Worm (Caenorhabditis elegans) whole organism, L2 larva: ENCODE measurements around the gene F49C5.11.

ENCODE experiments used
- C34F6.9 ChIP-seq: fragments of 150-350 bp; optimal IDR thresholded peaks from 2 replicates; lab custom pipeline; 2014; ENCODE audit warnings: missing biosample characterization, missing genetic modification characterization
- F13H6.1 ChIP-seq: sonication (generic microtip); optimal IDR thresholded peaks from 2 replicates; lab custom pipeline; 2016; ENCODE audit warnings: missing genetic modification characterization, missing compliant biosample characterization
- Y55F3AM.14 ChIP-seq: fragments of 200-800 bp; sonication (Bioruptor generic); optimal IDR thresholded peaks from 2 replicates; lab custom pipeline; 2018; ENCODE audit warnings: mild to moderate bottlenecking, missing genetic modification characterization, missing compliant biosample characterization
- ZK546.5 ChIP-seq: sonication (generic microtip); optimal IDR thresholded peaks from 2 replicates; lab custom pipeline; 2017; ENCODE audit warnings: missing biosample characterization, missing genetic modification characterization
- alr-1 ChIP-seq: fragments of 150-350 bp; optimal IDR thresholded peaks from 2 replicates; lab custom pipeline; 2014; ENCODE audit warnings: missing biosample characterization, missing genetic modification characterization
- aly-2 ChIP-seq: fragments of 150-350 bp; optimal IDR thresholded peaks from 2 replicates; lab custom pipeline; 2014; ENCODE audit warnings: missing biosample characterization, missing genetic modification characterization
- ama-1 ChIP-seq: fragments of 150-350 bp; optimal IDR thresholded peaks from 2 replicates; lab custom pipeline; 2018; ENCODE audit warnings: inconsistent platforms
- blmp-1 ChIP-seq: sonication (generic microtip); optimal IDR thresholded peaks from 2 replicates; lab custom pipeline; 2017; ENCODE audit warnings: missing genetic modification characterization, mild to moderate bottlenecking, missing compliant biosample characterization, antibody characterized with exemption, moderate library complexity; ENCODE audit not compliant: insufficient read depth
- ceh-16 ChIP-seq: fragments of 150-350 bp; optimal IDR thresholded peaks from 2 replicates; lab custom pipeline; 2014; ENCODE audit warnings: missing biosample characterization, missing genetic modification characterization
- ceh-82 ChIP-seq: fragments of 150-350 bp; optimal IDR thresholded peaks from 2 replicates; lab custom pipeline; 2014; ENCODE audit warnings: missing biosample characterization, missing genetic modification characterization
- dmd-4 ChIP-seq: sonication (generic microtip); optimal IDR thresholded peaks from 2 replicates; lab custom pipeline; 2017; ENCODE audit warnings: missing biosample characterization, missing genetic modification characterization
- egl-27 ChIP-seq: sonication (generic microtip); optimal IDR thresholded peaks from 3 replicates; lab custom pipeline; 2017; ENCODE audit warnings: missing biosample characterization, missing genetic modification reagents, missing genetic modification characterization
- elt-3 ChIP-seq: sonication (generic microtip); optimal IDR thresholded peaks from 2 replicates; lab custom pipeline; 2017; ENCODE audit warnings: missing biosample characterization, missing genetic modification characterization
- lin-11 ChIP-seq: fragments of 150-350 bp; sonication (generic microtip); optimal IDR thresholded peaks from 2 replicates; lab custom pipeline; 2014; ENCODE audit warnings: missing biosample characterization, missing genetic modification characterization, inconsistent platforms, mixed read lengths
- lin-13 ChIP-seq: fragments of 150-350 bp; optimal IDR thresholded peaks from 2 replicates; lab custom pipeline; 2014; ENCODE audit warnings: missing biosample characterization, missing genetic modification reagents, missing genetic modification characterization
- lin-39 ChIP-seq: fragments of 150-350 bp; optimal IDR thresholded peaks from 2 replicates; lab custom pipeline; 2014; ENCODE audit warnings: missing biosample characterization, missing genetic modification reagents, missing genetic modification characterization
- lsy-2 ChIP-seq, 2 experiments: fragments of 150-350 bp in 1 of 2; sonication (generic microtip) in 1 of 2; optimal IDR thresholded peaks; 2 replicates each; lab custom pipeline; 2014 to 2017; ENCODE audit warnings: missing biosample characterization in 2 of 2, missing genetic modification characterization in 2 of 2
- mab-5 ChIP-seq: fragments of 150-350 bp; optimal IDR thresholded peaks from 2 replicates; lab custom pipeline; 2014; ENCODE audit warnings: missing biosample characterization, missing genetic modification characterization
- nhr-129 ChIP-seq: fragments of 150-350 bp; optimal IDR thresholded peaks from 2 replicates; lab custom pipeline; 2014; ENCODE audit warnings: missing biosample characterization, missing genetic modification characterization
- nhr-23 ChIP-seq: fragments of 150-350 bp; optimal IDR thresholded peaks from 2 replicates; lab custom pipeline; 2014; ENCODE audit warnings: missing biosample characterization, missing genetic modification reagents, missing genetic modification characterization
- nhr-237 ChIP-seq: fragments of 150-350 bp; optimal IDR thresholded peaks from 2 replicates; lab custom pipeline; 2014; ENCODE audit warnings: missing biosample characterization, missing genetic modification characterization
- nhr-25 ChIP-seq: fragments of 150-350 bp; sonication (generic microtip); optimal IDR thresholded peaks from 3 replicates; lab custom pipeline; 2014; ENCODE audit warnings: missing biosample characterization, missing genetic modification characterization
- nhr-6 ChIP-seq: fragments of 150-350 bp; optimal IDR thresholded peaks from 2 replicates; lab custom pipeline; 2014; ENCODE audit warnings: missing biosample characterization, missing genetic modification characterization
- nhr-77 ChIP-seq: fragments of 150-350 bp; optimal IDR thresholded peaks from 2 replicates; lab custom pipeline; 2014; ENCODE audit warnings: missing biosample characterization, missing genetic modification characterization
- sem-4 ChIP-seq: fragments of 150-350 bp; optimal IDR thresholded peaks from 2 replicates; lab custom pipeline; 2014; ENCODE audit warnings: missing biosample characterization, missing genetic modification reagents, missing genetic modification characterization
- sma-3 ChIP-seq: sonication (generic microtip); optimal IDR thresholded peaks from 2 replicates; lab custom pipeline; 2016; ENCODE audit warnings: missing genetic modification reagents, missing genetic modification characterization, missing compliant biosample characterization
- sma-9 ChIP-seq, 2 experiments: fragments of 150-350 bp in 1 of 2; sonication (generic microtip) in 1 of 2; optimal IDR thresholded peaks; 2 replicates each; lab custom pipeline; 2014 to 2016; ENCODE audit warnings: missing genetic modification characterization in 2 of 2, mild to moderate bottlenecking in 1 of 2, missing biosample characterization in 1 of 2, missing compliant biosample characterization in 1 of 2, missing genetic modification reagents in 1 of 2, moderate library complexity in 1 of 2
- unc-39 ChIP-seq: fragments of 150-350 bp; optimal IDR thresholded peaks from 2 replicates; lab custom pipeline; 2014; ENCODE audit warnings: missing biosample characterization, missing genetic modification characterization
- unc-62 ChIP-seq: fragments of 150-350 bp; optimal IDR thresholded peaks from 2 replicates; lab custom pipeline; 2014; ENCODE audit warnings: missing biosample characterization, missing genetic modification reagents, missing genetic modification characterization
- ztf-1 ChIP-seq: fragments of 200-800 bp; sonication (Bioruptor generic); conservative IDR thresholded peaks from 2 replicates; pipeline ENCODE4 v1.3.6; 2022; ENCODE audit warnings: missing genetic modification characterization, missing compliant biosample characterization
- ztf-11 ChIP-seq: sonication (generic microtip); optimal IDR thresholded peaks from 2 replicates; lab custom pipeline; 2017; ENCODE audit warnings: missing biosample characterization, missing genetic modification characterization
- ztf-4 ChIP-seq: fragments of 150-350 bp; optimal IDR thresholded peaks from 2 replicates; lab custom pipeline; 2014; ENCODE audit warnings: missing biosample characterization, missing genetic modification characterization

The F49C5.11 gene

ce11 chrII:12555579-12555978 lies at the start of gene F49C5.11:
TSS of gene F49C5.11 (plus strand) at chrII:12555879.
- TF ChIP-seq nhr-23 (no peak), unc-39 (no peak)

ce11 chrII:12506511-12506910 lies 49.2 kb upstream of the F49C5.11 start:
- TF ChIP-seq ztf-1 (GFP tag; lab: Robert Waterston, UW) (no peak), dmd-4 (no peak), lin-39 (tag; lab: Kevin White, UChicago) (no peak), nhr-23 (no peak), nhr-25 (no peak), unc-39 (no peak), egl-27 (tag; lab: Kevin White, UChicago) (no peak), ztf-4 (no peak), ceh-16 (tag; lab: Kevin White, UChicago) (no peak), ceh-82 (tag; lab: Kevin White, UChicago) (no peak), F13H6.1 (tag; lab: Kevin White, UChicago) (no peak), elt-3 (tag; lab: Kevin White, UChicago) (no peak)

ce11 chrII:12507038-12507437 lies 48.6 kb upstream of the F49C5.11 start, which contains the start of gene srh-68:
TSS of gene srh-68 (plus strand) at chrII:12507338.
- no peak for TF ChIP-seq unc-39
- no peak for TF ChIP-seq ZK546.5 (tag; lab: Kevin White, UChicago)
- TF ChIP-seq ztf-4 = no peak
- no peak for TF ChIP-seq egl-27 (tag; lab: Kevin White, UChicago)
- TF ChIP-seq nhr-77 (tag; lab: Kevin White, UChicago) = no peak
- no peak for TF ChIP-seq mab-5
- TF ChIP-seq sem-4 (tag; lab: Kevin White, UChicago) = no peak
- no peak for TF ChIP-seq aly-2
- no peak for TF ChIP-seq unc-62 (GFP tag; lab: Kevin White, UChicago)
- TF ChIP-seq C34F6.9 (tag; lab: Kevin White, UChicago) = no peak
- no peak for TF ChIP-seq lsy-2 (tag; optimal IDR thresholded peaks at IDR 0.05; lab: Kevin White, UChicago)
- TF ChIP-seq sma-3 (GFP tag; lab: Kevin White, UChicago) = no peak
- TF ChIP-seq ztf-11 (tag; lab: Kevin White, UChicago) = no peak
- TF ChIP-seq alr-1 = no peak
- TF ChIP-seq Y55F3AM.14 (GFP tag; lab: Kevin White, UChicago) = no peak
- no peak for TF ChIP-seq sma-9 (GFP tag; optimal IDR thresholded peaks at IDR 0.05; lab: Kevin White, UChicago)
- no peak for TF ChIP-seq sma-9 (tag; optimal IDR thresholded peaks at IDR 0.05; lab: Kevin White, UChicago)

- TF ChIP-seq nhr-237 (tag; lab: Kevin White, UChicago) (no peak), dmd-4 (no peak), Y55F3AM.14 (GFP tag; lab: Kevin White, UChicago) (no peak), lsy-2 (tag; optimal IDR thresholded peaks at IDR 0.05; lab: Kevin White, UChicago) (no peak)
These were observed 47.0 kb upstream of the F49C5.11 start, which contains the start of gene srh-67 for ce11 chrII:12508650-12509049. TSS of gene srh-67 (plus strand) at chrII:12508950.

ce11 chrII:12511866-12512265 lies 43.8 kb upstream of the F49C5.11 start, which contains the start of gene srh-73:
TSS of gene srh-73 (plus strand) at chrII:12512166.
- TF ChIP-seq lin-11 (no peak), lin-39 (tag; lab: Kevin White, UChicago) (no peak), dmd-4 (no peak), nhr-77 (tag; lab: Kevin White, UChicago) (no peak)
- TF ChIP-seq, all 48 proteins: peak for 0

ce11 chrII:12514620-12515019 lies 41.1 kb upstream of the F49C5.11 start, which contains the start of gene srh-69:
TSS of gene srh-69 (minus strand) at chrII:12514720.
- no peak for TF ChIP-seq C34F6.9 (tag; lab: Kevin White, UChicago)
- TF ChIP-seq nhr-25 = no peak
- TF ChIP-seq mab-5 = no peak
- TF ChIP-seq lin-13 (GFP tag; lab: Kevin White, UChicago) = no peak
- no peak for TF ChIP-seq nhr-129 (tag; lab: Kevin White, UChicago)
- no peak for TF ChIP-seq Y55F3AM.14 (GFP tag; lab: Kevin White, UChicago)
- no peak for TF ChIP-seq ama-1 (lab: Kevin White, UChicago)
- no peak for TF ChIP-seq blmp-1 (tag; lab: Kevin White, UChicago)
- no peak for TF ChIP-seq nhr-6 (tag; lab: Kevin White, UChicago)
